Fruit fly (Drosophila melanogaster) whole organism, pupa: ENCODE results near the gene CG6790.
A peak's percentile ranks its signal among the peaks of the same experiment; 100 is the strongest.

Experiments used
- CG15710 ChIP-seq: fragments of 200-800 bp; sonication (Bioruptor generic); optimal IDR thresholded peaks from 2 replicates; lab custom pipeline; 2018; ENCODE audit warnings: missing biosample characterization, mild to moderate bottlenecking, missing genetic modification characterization, moderate library complexity
- CG4496 ChIP-seq: fragments of 200-800 bp; sonication (Bioruptor generic); IDR thresholded peaks from 3 replicates; pipeline ENCODE4 v1.3.6; 2022; ENCODE audit warnings: missing biosample characterization, missing genetic modification characterization
- CG8301 ChIP-seq: fragments of 200-800 bp; sonication (Bioruptor generic); optimal IDR thresholded peaks from 2 replicates; lab custom pipeline; 2018; ENCODE audit warnings: missing biosample characterization, mild to moderate bottlenecking, missing genetic modification characterization
- CG9948 ChIP-seq: fragments of 200-800 bp; sonication (Bioruptor generic); optimal IDR thresholded peaks from 2 replicates; lab custom pipeline; 2018; ENCODE audit warnings: missing biosample characterization, mild to moderate bottlenecking, missing genetic modification characterization, moderate library complexity
- D1 ChIP-seq: fragments of 200-800 bp; sonication (Bioruptor generic); optimal IDR thresholded peaks from 2 replicates; lab custom pipeline; 2018; ENCODE audit warnings: missing biosample characterization, mild to moderate bottlenecking, missing genetic modification characterization, moderate library complexity
- EcR ChIP-seq: fragments of 200-800 bp; sonication (Bioruptor generic); optimal IDR thresholded peaks from 3 replicates; lab custom pipeline; 2019; ENCODE audit warnings: missing biosample characterization, missing genetic modification characterization, mild to moderate bottlenecking, moderate library complexity, missing genetic modification reagents
- Ets98B ChIP-seq: fragments of 200-800 bp; sonication (Bioruptor generic); IDR thresholded peaks from 2 replicates; pipeline ENCODE4 v1.3.6; 2022; ENCODE audit warnings: missing biosample characterization, missing genetic modification characterization
- fd96Ca ChIP-seq: fragments of 200-800 bp; sonication (Bioruptor generic); IDR thresholded peaks from 3 replicates; pipeline ENCODE4 v1.3.6; 2022; ENCODE audit warnings: missing biosample characterization, missing genetic modification characterization
- gl ChIP-seq: fragments of 200-800 bp; sonication (Bioruptor generic); optimal IDR thresholded peaks from 2 replicates; lab custom pipeline; 2018; ENCODE audit warnings: missing biosample characterization, mild to moderate bottlenecking, missing genetic modification characterization
- rn ChIP-seq: fragments of 200-800 bp; sonication (Bioruptor generic); IDR thresholded peaks from 2 replicates; pipeline ENCODE4 v1.3.6; 2022; ENCODE audit warnings: missing biosample characterization, missing genetic modification characterization

DNA sequence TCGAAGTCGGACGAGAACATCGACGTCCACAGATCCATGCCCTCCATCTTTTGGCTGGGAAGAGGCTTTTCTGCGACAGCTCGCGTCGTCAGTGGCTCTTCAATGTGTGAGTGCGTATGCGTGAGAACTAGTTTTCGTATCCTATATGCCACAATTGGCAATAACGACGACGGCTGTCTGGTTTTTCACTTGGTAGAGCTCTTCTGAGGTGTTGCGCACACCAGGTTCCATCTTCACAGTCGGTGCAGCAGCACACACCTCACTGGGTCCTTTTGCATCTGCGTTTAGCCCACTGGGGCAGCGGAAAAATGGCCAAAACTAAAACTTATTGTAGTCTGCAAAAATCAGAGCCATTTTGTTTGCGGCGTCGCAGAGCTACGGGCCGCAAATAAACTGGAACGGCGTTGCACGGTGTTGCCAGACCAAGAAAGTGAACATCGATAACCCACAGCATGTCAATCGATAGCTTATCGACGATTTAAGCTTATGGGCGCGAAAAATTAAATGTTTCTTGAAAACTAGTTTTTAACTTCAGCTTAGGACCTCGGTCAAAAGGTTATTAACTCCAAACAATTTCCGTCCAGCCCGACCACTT lies 11.3 kb upstream of the CG6790 start, which contains the start of gene CG6791:
- TF ChIP-seq CG8301 (tag; lab: Kevin White, UChicago) (no peak), CG9948 (peak; percentile 62), CG15710 (tag; lab: Kevin White, UChicago) (no peak), gl (tag; lab: Kevin White, UChicago) (no peak), fd96Ca (GFP tag; lab: Robert Waterston, UW) (no peak), Ets98B (GFP tag; lab: Robert Waterston, UW) (peak; percentile 13; the same call in 1 of the 2 replicates), D1 (no peak), CG4496 (GFP tag; lab: Robert Waterston, UW) (no peak), EcR (GFP tag; lab: Kevin White, UChicago) (peak; percentile 32), rn (no peak)
